Fruit fly (Drosophila melanogaster) whole organism, prepupa: ENCODE measurements around the gene salt.

Experiments used
- CG10631 ChIP-seq: fragments of 200-800 bp; sonication (Bioruptor generic); optimal IDR thresholded peaks from 2 replicates; lab custom pipeline; 2016; ENCODE audit warnings: missing biosample characterization, missing genetic modification characterization
- CG10669 ChIP-seq: fragments of 200-800 bp; sonication (Bioruptor generic); optimal IDR thresholded peaks from 3 replicates; lab custom pipeline; 2018; ENCODE audit warnings: missing biosample characterization, mild to moderate bottlenecking, missing genetic modification characterization, moderate library complexity
- CG11294 ChIP-seq: fragments of 200-800 bp; sonication (Bioruptor generic); IDR thresholded peaks from 2 replicates; pipeline ENCODE4 v1.3.6; 2022; ENCODE audit warnings: missing biosample characterization, missing genetic modification characterization
- CG1621 ChIP-seq: fragments of 200-800 bp; sonication (Bioruptor generic); optimal IDR thresholded peaks from 3 replicates; lab custom pipeline; 2018; ENCODE audit warnings: missing biosample characterization, mild to moderate bottlenecking, missing genetic modification characterization
- CG3032 ChIP-seq: fragments of 200-800 bp; optimal IDR thresholded peaks from 2 replicates; lab custom pipeline; 2019; ENCODE audit warnings: missing biosample characterization, mild to moderate bottlenecking, missing genetic modification characterization, moderate library complexity
- CG31627 ChIP-seq: fragments of 200-800 bp; sonication (Bioruptor generic); optimal IDR thresholded peaks from 3 replicates; lab custom pipeline; 2016; ENCODE audit warnings: missing biosample characterization, missing genetic modification characterization
- CG32006 ChIP-seq: fragments of 200-800 bp; sonication (Bioruptor generic); optimal IDR thresholded peaks from 3 replicates; lab custom pipeline; 2017; ENCODE audit warnings: missing biosample characterization, mild to moderate bottlenecking, missing genetic modification characterization
- CG3919 ChIP-seq: fragments of 200-800 bp; sonication (Bioruptor generic); optimal IDR thresholded peaks from 3 replicates; lab custom pipeline; 2016; ENCODE audit warnings: missing biosample characterization, missing genetic modification characterization
- CG4318 ChIP-seq: fragments of 200-800 bp; sonication (Bioruptor generic); optimal IDR thresholded peaks from 3 replicates; lab custom pipeline; 2017; ENCODE audit warnings: missing biosample characterization, mild to moderate bottlenecking, missing genetic modification characterization
- CG6163 ChIP-seq: fragments of 200-800 bp; sonication (Bioruptor generic); IDR thresholded peaks from 3 replicates; pipeline ENCODE4 v1.3.6; 2022; ENCODE audit warnings: missing biosample characterization, missing genetic modification characterization
- CG6276 ChIP-seq: fragments of 200-800 bp; sonication (Bioruptor generic); optimal IDR thresholded peaks from 2 replicates; lab custom pipeline; 2017; ENCODE audit warnings: missing biosample characterization, mild to moderate bottlenecking, missing genetic modification characterization
- CG6808 ChIP-seq: fragments of 200-800 bp; sonication (Bioruptor generic); optimal IDR thresholded peaks from 3 replicates; lab custom pipeline; 2017; ENCODE audit warnings: missing biosample characterization, missing genetic modification characterization, mild to moderate bottlenecking, moderate library complexity, missing genetic modification reagents
- CG8119 ChIP-seq: fragments of 200-800 bp; sonication (Bioruptor generic); IDR thresholded peaks from 3 replicates; pipeline ENCODE4 v1.3.6; 2022; ENCODE audit warnings: missing biosample characterization, missing genetic modification characterization
- CG8319 ChIP-seq: fragments of 200-800 bp; sonication (Bioruptor generic); optimal IDR thresholded peaks from 3 replicates; lab custom pipeline; 2016; ENCODE audit warnings: missing biosample characterization, missing genetic modification characterization
- CG9139 ChIP-seq: fragments of 200-800 bp; sonication (Bioruptor generic); optimal IDR thresholded peaks from 3 replicates; lab custom pipeline; 2017; ENCODE audit warnings: missing biosample characterization, mild to moderate bottlenecking, missing genetic modification characterization
- Eip78C ChIP-seq: fragments of 200-800 bp; sonication (Bioruptor generic); peaks from one replicate; lab custom pipeline; 2016; ENCODE audit warnings: missing biosample characterization, missing genetic modification characterization
- Eip93F ChIP-seq: fragments of 200-800 bp; sonication (Bioruptor generic); optimal IDR thresholded peaks from 2 replicates; lab custom pipeline; 2016; ENCODE audit warnings: missing biosample characterization, mild to moderate bottlenecking, missing genetic modification characterization
- Ets96B ChIP-seq: fragments of 200-800 bp; optimal IDR thresholded peaks from 2 replicates; lab custom pipeline; 2019; ENCODE audit warnings: missing biosample characterization, mild to moderate bottlenecking, missing genetic modification characterization, moderate library complexity
- Gug ChIP-seq: fragments of 200-800 bp; sonication (Bioruptor generic); IDR thresholded peaks from 2 replicates; pipeline ENCODE4 v1.3.6; 2022; ENCODE audit warnings: missing biosample characterization, missing genetic modification characterization
- Hr4 ChIP-seq: fragments of 200-800 bp; sonication (Bioruptor generic); optimal IDR thresholded peaks from 3 replicates; lab custom pipeline; 2016; ENCODE audit warnings: missing biosample characterization, missing genetic modification characterization
- Lpt ChIP-seq: fragments of 200-800 bp; sonication (Bioruptor generic); optimal IDR thresholded peaks from 3 replicates; lab custom pipeline; 2016; ENCODE audit warnings: missing biosample characterization, missing genetic modification characterization
- Met ChIP-seq: fragments of 200-800 bp; sonication (Bioruptor generic); optimal IDR thresholded peaks from 3 replicates; lab custom pipeline; 2016; ENCODE audit warnings: missing biosample characterization, missing genetic modification characterization
- OdsH ChIP-seq: fragments of 200-800 bp; sonication (Bioruptor generic); optimal IDR thresholded peaks from 3 replicates; lab custom pipeline; 2016; ENCODE audit warnings: missing biosample characterization, missing genetic modification characterization
- Smox ChIP-seq: fragments of 200-800 bp; sonication (Bioruptor generic); optimal IDR thresholded peaks from 3 replicates; lab custom pipeline; 2016; ENCODE audit warnings: missing biosample characterization, missing genetic modification characterization
- Sox14 ChIP-seq: fragments of 200-800 bp; sonication (Bioruptor generic); optimal IDR thresholded peaks from 3 replicates; lab custom pipeline; 2016; ENCODE audit warnings: missing biosample characterization, missing genetic modification characterization
- Sox15 ChIP-seq: fragments of 200-800 bp; sonication (Bioruptor generic); optimal IDR thresholded peaks from 3 replicates; lab custom pipeline; 2016; ENCODE audit warnings: missing biosample characterization, missing genetic modification characterization
- achi ChIP-seq: fragments of 200-800 bp; sonication (Bioruptor generic); optimal IDR thresholded peaks from 3 replicates; lab custom pipeline; 2016; ENCODE audit warnings: missing biosample characterization, missing genetic modification characterization
- acj6 ChIP-seq: fragments of 200-800 bp; sonication (Bioruptor generic); optimal IDR thresholded peaks from 3 replicates; lab custom pipeline; 2016; ENCODE audit warnings: missing biosample characterization, missing genetic modification characterization
- dac ChIP-seq: fragments of 200-800 bp; sonication (Bioruptor generic); optimal IDR thresholded peaks from 2 replicates; lab custom pipeline; 2017; ENCODE audit warnings: missing biosample characterization, mild to moderate bottlenecking, missing genetic modification characterization
- eg ChIP-seq: fragments of 200-800 bp; sonication (Bioruptor generic); IDR thresholded peaks from 3 replicates; pipeline ENCODE4 v1.3.6; 2022; ENCODE audit warnings: missing biosample characterization, missing genetic modification characterization
- esn ChIP-seq: fragments of 200-800 bp; sonication (Bioruptor generic); optimal IDR thresholded peaks from 2 replicates; lab custom pipeline; 2016; ENCODE audit warnings: missing biosample characterization, mild to moderate bottlenecking, missing genetic modification characterization, moderate library complexity
- fd59A ChIP-seq: fragments of 200-800 bp; sonication (Bioruptor generic); optimal IDR thresholded peaks from 2 replicates; lab custom pipeline; 2017; ENCODE audit warnings: missing biosample characterization, mild to moderate bottlenecking, missing genetic modification characterization, missing genetic modification reagents
- fd85E ChIP-seq: fragments of 200-800 bp; sonication (Bioruptor generic); optimal IDR thresholded peaks from 3 replicates; lab custom pipeline; 2016; ENCODE audit warnings: missing biosample characterization, missing genetic modification characterization
- spab ChIP-seq: fragments of 200-800 bp; sonication (Bioruptor generic); optimal IDR thresholded peaks from 2 replicates; lab custom pipeline; 2017; ENCODE audit warnings: missing biosample characterization, mild to moderate bottlenecking, missing genetic modification characterization, missing genetic modification reagents
- ss ChIP-seq, 2 experiments: fragments of 200-800 bp; sonication (Bioruptor generic); optimal IDR thresholded peaks; 2 replicates in 1 of 2; 3 replicates in 1 of 2; lab custom pipeline; 2017 to 2018; ENCODE audit warnings: mild to moderate bottlenecking in 2 of 2, missing biosample characterization in 2 of 2, missing genetic modification characterization in 2 of 2, moderate library complexity in 1 of 2
- svp ChIP-seq: fragments of 200-800 bp; sonication (Bioruptor generic); peaks from one replicate; lab custom pipeline; 2016; ENCODE audit warnings: missing biosample characterization, missing genetic modification characterization

Gene salt

DNA sequence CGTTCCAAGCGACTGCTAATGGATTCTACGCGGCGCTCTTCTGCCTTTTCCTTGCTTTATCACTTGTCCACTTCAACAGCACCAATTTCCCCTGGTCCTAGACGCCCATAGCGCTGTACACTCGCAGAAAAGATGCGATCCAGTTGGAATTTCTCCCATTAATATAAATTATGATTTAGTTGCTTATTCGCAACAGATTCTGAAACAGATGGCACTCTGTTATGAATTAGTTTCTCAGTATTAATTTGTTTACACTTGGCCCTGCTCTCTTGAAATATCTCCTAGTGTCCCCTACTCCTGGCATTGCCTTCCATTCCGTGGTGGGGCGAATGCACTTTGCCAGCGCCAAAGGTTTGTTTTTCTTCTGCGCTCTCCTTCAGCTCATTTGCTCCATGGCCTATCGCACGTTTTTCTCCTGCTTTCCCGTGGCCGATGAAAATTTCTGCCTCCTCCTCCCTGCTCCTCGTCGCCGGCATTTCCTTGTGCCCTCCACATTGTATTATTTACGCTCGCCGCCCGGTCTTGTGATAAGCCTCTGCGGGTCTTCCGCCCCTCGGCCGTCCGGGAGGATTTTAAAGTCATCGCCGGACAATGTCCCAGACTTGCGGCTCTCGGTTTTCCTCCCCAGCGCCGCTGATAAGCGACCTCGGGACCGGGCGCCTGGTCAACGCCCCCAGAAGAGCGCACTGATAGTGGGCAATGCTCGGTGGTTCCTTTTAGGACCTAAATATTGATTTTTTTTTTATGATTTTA is 48.2 kb downstream of the salt start (continued):
- TF ChIP-seq CG11294 (GFP tag; lab: Robert Waterston, UW) (0 out of 2 replicates have a peak, but pooled peaks have one; percentile 38), CG3919 (GFP tag; lab: Kevin White, UChicago) (peak; percentile 79), CG8119 (GFP tag; lab: Robert Waterston, UW) (peak; percentile 77), esn (GFP tag; lab: Kevin White, UChicago) (no peak), CG10631 (GFP tag; lab: Kevin White, UChicago) (peak; percentile 83), Sox15 (GFP tag; lab: Kevin White, UChicago) (no peak), eg (peak; percentile 78), Lpt (GFP tag; lab: Kevin White, UChicago) (peak; percentile 83), CG1621 (no peak), fd85E (GFP tag; lab: Kevin White, UChicago) (no peak), CG6276 (peak; percentile 57), OdsH (GFP tag; lab: Kevin White, UChicago) (peak; percentile 61), CG31627 (GFP tag; lab: Kevin White, UChicago) (no peak), Eip93F (GFP tag; lab: Kevin White, UChicago) (no peak), acj6 (peak; percentile 57), Sox14 (peak; percentile 75), CG9139 (GFP tag; lab: Kevin White, UChicago) (no peak), CG4318 (GFP tag; lab: Kevin White, UChicago) (peak; percentile 54), CG6163 (GFP tag; lab: Robert Waterston, UW) (peak; percentile 87), achi (GFP tag; lab: Kevin White, UChicago) (peak; percentile 76), Eip78C (GFP tag; lab: Kevin White, UChicago) (peak; percentile 79), Gug (GFP tag; lab: Robert Waterston, UW) (peak; percentile 53), Met (GFP tag; lab: Kevin White, UChicago) (no peak), Smox (GFP tag; lab: Kevin White, UChicago) (no peak), svp (peak; percentile 83), Hr4 (peak; percentile 69), ss (GFP tag; optimal IDR thresholded peaks at IDR 0.05; lab: Kevin White, UChicago) (peak in 1 of 2 experiments; percentile 1), CG32006 (peak; percentile 77), CG6808 (GFP tag; lab: Kevin White, UChicago) (peak; percentile 23), dac (peak; percentile 26)

dm6 chr3R:31704524-31705215 is 49.8 kb downstream of the salt start:
- no peak for TF ChIP-seq Smox (GFP tag; lab: Kevin White, UChicago)
- TF ChIP-seq CG8119 (GFP tag; lab: Robert Waterston, UW) = 0 out of 3 replicates have a peak, but pooled peaks have one; percentile 33
- peak; percentile 3 for TF ChIP-seq Ets96B (tag; lab: Kevin White, UChicago)
- TF ChIP-seq Eip78C (GFP tag; lab: Kevin White, UChicago) = peak; percentile 36

- no peak for TF ChIP-seq CG6163 (GFP tag; lab: Robert Waterston, UW)
- TF ChIP-seq CG8319 (GFP tag; lab: Kevin White, UChicago) = no peak
- TF ChIP-seq dac = no peak
- TF ChIP-seq CG3032 (tag; lab: Kevin White, UChicago) = peak; percentile 18
- peak; percentile 8 for TF ChIP-seq Ets96B (tag; lab: Kevin White, UChicago)
- TF ChIP-seq Met (GFP tag; lab: Kevin White, UChicago) = no peak
- TF ChIP-seq CG10669 (GFP tag; lab: Kevin White, UChicago) = no peak
- TF ChIP-seq spab (GFP tag; lab: Kevin White, UChicago) = peak; percentile 15
- TF ChIP-seq Smox (GFP tag; lab: Kevin White, UChicago) = no peak
- TF ChIP-seq Sox15 (GFP tag; lab: Kevin White, UChicago) = no peak
- TF ChIP-seq fd59A (GFP tag; lab: Kevin White, UChicago) = no peak
- TF ChIP-seq CG3919 (GFP tag; lab: Kevin White, UChicago) = no peak
- no peak for TF ChIP-seq Eip93F (GFP tag; lab: Kevin White, UChicago)
- TF ChIP-seq CG9139 (GFP tag; lab: Kevin White, UChicago) = no peak
These were observed 51.1 kb downstream of the salt start for dm6 chr3R:31703370-31703769.
